Fruit fly (Drosophila melanogaster) whole organism, larva: ENCODE data around the gene put.
A peak's percentile ranks its signal among the peaks of the same experiment; 100 is the strongest.

ENCODE experiments used
- noc ChIP-seq: fragments of 200-800 bp; sonication (Bioruptor generic); optimal IDR thresholded peaks from 3 replicates; lab custom pipeline; 2019; ENCODE audit warnings: missing biosample characterization, mild to moderate bottlenecking, missing genetic modification characterization, moderate library complexity

The put gene

dm6 chr3R:14625215-14626156 is at the start of gene put, which contains the start of gene His4r:
Gene put (minus strand): TSS chr3R:14625703.
Gene His4r (plus strand): TSS chr3R:14625755.
- TF ChIP-seq noc (tag; lab: Kevin White, UChicago) = no peak

- TF ChIP-seq noc (tag; lab: Kevin White, UChicago) = no peak
These were observed 49.3 kb upstream of the put start for dm6 chr3R:14674762-14675161.

dm6 chr3R:14672915-14673314 is 47.4 kb upstream of the put start:
- TF ChIP-seq noc (tag; lab: Kevin White, UChicago) = no peak

dm6 chr3R:14670840-14671239 is 45.3 kb upstream of the put start:
- no peak for TF ChIP-seq noc (tag; lab: Kevin White, UChicago)

- TF ChIP-seq noc (tag; lab: Kevin White, UChicago) = no peak
These were observed 37.5 kb upstream of the put start, which contains the start of the genes Rad17 and BigH1 for dm6 chr3R:14662989-14663500. Gene Rad17 (minus strand): TSS chr3R:14663197. Gene BigH1 (plus strand): TSS chr3R:14663450.

- no peak for TF ChIP-seq noc (tag; lab: Kevin White, UChicago)
These were observed 33.9 kb upstream of the put start, which contains the start of gene Hexim for dm6 chr3R:14659354-14659804. Gene Hexim (plus strand): TSS chr3R:14659438.

- no peak for TF ChIP-seq noc (tag; lab: Kevin White, UChicago)
These were observed 32.7 kb upstream of the put start for dm6 chr3R:14658170-14658569.

- TF ChIP-seq noc (tag; lab: Kevin White, UChicago) = no peak
These were observed 32.1 kb upstream of the put start for dm6 chr3R:14657605-14657910.

- TF ChIP-seq noc (tag; lab: Kevin White, UChicago) = peak; percentile 26
These were observed 31.5 kb upstream of the put start, which contains the start of gene CG3505 for dm6 chr3R:14656760-14657604. Gene CG3505 (plus strand): TSS chr3R:14657447.

dm6 chr3R:14655912-14656700 is 30.6 kb upstream of the put start:
- TF ChIP-seq noc (tag; lab: Kevin White, UChicago) = no peak

- peak; percentile 96 for TF ChIP-seq noc (tag; lab: Kevin White, UChicago)
These were observed 29.7 kb upstream of the put start for dm6 chr3R:14654976-14655896.

- TF ChIP-seq noc (tag; lab: Kevin White, UChicago) = no peak
These were observed 28.9 kb upstream of the put start for dm6 chr3R:14654231-14654975.
